Worm (Caenorhabditis elegans) whole organism, young adult: ENCODE data around the gene tmed-10.

Experiments
- C17E4.6 ChIP-seq: fragments of 200-800 bp; sonication (Bioruptor generic); IDR thresholded peaks from 2 replicates; pipeline ENCODE4 v1.3.6; 2022; ENCODE audit warnings: missing genetic modification reagents, missing genetic modification characterization, missing compliant biosample characterization
- dpl-1 ChIP-seq: fragments of 150-350 bp; optimal IDR thresholded peaks from 2 replicates; lab custom pipeline; 2014; ENCODE audit warnings: missing biosample characterization, missing genetic modification reagents, missing genetic modification characterization
- ets-4 ChIP-seq: fragments of 200-800 bp; sonication (Bioruptor generic); optimal IDR thresholded peaks from 2 replicates; lab custom pipeline; 2018; ENCODE audit warnings: mild to moderate bottlenecking, missing genetic modification characterization, missing compliant biosample characterization
- pha-4 ChIP-seq: fragments of 150-350 bp; sonication (generic microtip); optimal IDR thresholded peaks from 2 replicates; lab custom pipeline; 2014; ENCODE audit warnings: missing biosample characterization, missing genetic modification reagents, missing genetic modification characterization
- unc-62 ChIP-seq: fragments of 150-350 bp; optimal IDR thresholded peaks from 2 replicates; lab custom pipeline; 2014; ENCODE audit warnings: missing biosample characterization, missing genetic modification reagents, missing genetic modification characterization
- ztf-26 ChIP-seq: sonication (generic microtip); optimal IDR thresholded peaks from 2 replicates; lab custom pipeline; 2017; ENCODE audit warnings: missing genetic modification characterization, missing compliant biosample characterization

- TF ChIP-seq unc-62 (GFP tag; lab: Kevin White, UChicago) (no peak), ets-4 (GFP tag; lab: Kevin White, UChicago) (no peak), dpl-1 (GFP tag; lab: Kevin White, UChicago) (no peak), pha-4 (no peak), C17E4.6 (GFP tag; lab: Robert Waterston, UW) (no peak), ztf-26 (no peak)
Observed at ce11 chrV:11366129-11366528, 39.4 kb upstream of the tmed-10 start, which contains the start of gene dop-5.
